Worm (Caenorhabditis elegans) whole organism, L4 larva: ENCODE results near the gene sax-2.

Source experiments
- F26F4.8 ChIP-seq: fragments of 200-800 bp; sonication (Bioruptor generic); conservative IDR thresholded peaks from 2 replicates; pipeline ENCODE4 v1.3.6; 2022; ENCODE audit warnings: missing genetic modification characterization, missing compliant biosample characterization
- R02D3.7 ChIP-seq: fragments of 150-350 bp; sonication (generic microtip); optimal IDR thresholded peaks from 3 replicates; lab custom pipeline; 2014; ENCODE audit warnings: missing biosample characterization, missing genetic modification characterization
- Y75B8A.6 ChIP-seq: fragments of 200-800 bp; sonication (Bioruptor generic); IDR thresholded peaks from 2 replicates; pipeline ENCODE4 v1.3.6; 2022; ENCODE audit warnings: missing genetic modification reagents, missing genetic modification characterization, missing compliant biosample characterization
- aha-1 ChIP-seq: fragments of 150-350 bp; peaks from one replicate; lab custom pipeline; 2014; ENCODE audit warnings: missing biosample characterization, missing genetic modification characterization
- ceh-62 ChIP-seq: sonication (generic microtip); optimal IDR thresholded peaks from 2 replicates; lab custom pipeline; 2017; ENCODE audit warnings: missing biosample characterization, missing genetic modification characterization
- ceh-82 ChIP-seq: sonication (generic microtip); optimal IDR thresholded peaks from 2 replicates; lab custom pipeline; 2017; ENCODE audit warnings: missing biosample characterization, missing genetic modification characterization
- ctbp-1 ChIP-seq: fragments of 200-800 bp; sonication (Bioruptor generic); IDR thresholded peaks from 2 replicates; pipeline ENCODE4 v1.3.6; 2022; ENCODE audit warnings: missing genetic modification reagents, missing genetic modification characterization, missing compliant biosample characterization
- dmd-6 ChIP-seq: fragments of 200-800 bp; sonication (Bioruptor generic); IDR thresholded peaks from 2 replicates; pipeline ENCODE4 v1.3.6; 2022; ENCODE audit warnings: missing genetic modification reagents, missing genetic modification characterization, missing compliant biosample characterization
- dpl-1 ChIP-seq: fragments of 150-350 bp; optimal IDR thresholded peaks from 2 replicates; lab custom pipeline; 2014; ENCODE audit warnings: missing biosample characterization, missing genetic modification reagents, missing genetic modification characterization
- dve-1 ChIP-seq: sonication (generic microtip); optimal IDR thresholded peaks from 2 replicates; lab custom pipeline; 2017; ENCODE audit warnings: antibody characterized with exemption, mild to moderate bottlenecking, missing genetic modification characterization, missing compliant biosample characterization; ENCODE audit not compliant: insufficient read depth
- egl-43 ChIP-seq: fragments of 200-800 bp; sonication (Bioruptor generic); IDR thresholded peaks from 2 replicates; pipeline ENCODE4 v1.3.6; 2022; ENCODE audit warnings: missing genetic modification reagents, missing genetic modification characterization, missing compliant biosample characterization
- hif-1 ChIP-seq, 2 experiments: sonication (generic microtip); optimal IDR thresholded peaks; 2 replicates each; lab custom pipeline; 2016 to 2017; ENCODE audit warnings: missing compliant biosample characterization in 2 of 2, missing genetic modification characterization in 2 of 2, missing genetic modification reagents in 2 of 2, missing genotype in 2 of 2, mild to moderate bottlenecking in 1 of 2
- hlh-30 ChIP-seq: sonication (generic microtip); optimal IDR thresholded peaks from 2 replicates; lab custom pipeline; 2017; ENCODE audit warnings: antibody characterized with exemption, mild to moderate bottlenecking, missing genetic modification characterization, missing compliant biosample characterization; ENCODE audit not compliant: insufficient read depth
- lin-1 ChIP-seq: fragments of 200-800 bp; sonication (Bioruptor generic); IDR thresholded peaks from 2 replicates; pipeline ENCODE4 v1.3.6; 2022; ENCODE audit warnings: missing genetic modification reagents, missing genetic modification characterization, missing compliant biosample characterization
- lin-15B ChIP-seq: fragments of 150-350 bp; sonication (generic microtip); optimal IDR thresholded peaks from 3 replicates; lab custom pipeline; 2014; ENCODE audit warnings: missing biosample characterization, missing genetic modification characterization
- lin-38 ChIP-seq: fragments of 200-800 bp; sonication (Bioruptor generic); IDR thresholded peaks from 2 replicates; pipeline ENCODE4 v1.3.6; 2022; ENCODE audit warnings: missing genetic modification reagents, missing genetic modification characterization, missing compliant biosample characterization
- lsy-2 ChIP-seq, 2 experiments: fragments of 150-350 bp in 1 of 2; sonication (generic microtip) in 1 of 2; optimal IDR thresholded peaks; 2 replicates each; lab custom pipeline; 2014 to 2017; ENCODE audit warnings: missing biosample characterization in 2 of 2, missing genetic modification characterization in 2 of 2
- madf-5 ChIP-seq, 2 experiments: fragments of 200-800 bp; sonication (Bioruptor generic); IDR thresholded peaks; 2 replicates each; pipeline ENCODE4 v1.3.6; 2022; ENCODE audit warnings: missing compliant biosample characterization in 2 of 2, missing genetic modification characterization in 2 of 2
- mep-1 ChIP-seq: fragments of 150-350 bp; sonication (generic microtip); optimal IDR thresholded peaks from 3 replicates; lab custom pipeline; 2014; ENCODE audit warnings: missing biosample characterization, missing genetic modification characterization
- mes-2 ChIP-seq: sonication (generic microtip); optimal IDR thresholded peaks from 2 replicates; lab custom pipeline; 2016; ENCODE audit warnings: missing genotype, mild to moderate bottlenecking, missing genetic modification characterization, missing compliant biosample characterization; ENCODE audit not compliant: poor library complexity, severe bottlenecking
- mxl-2 ChIP-seq: fragments of 200-800 bp; sonication (Bioruptor generic); conservative IDR thresholded peaks from 2 replicates; pipeline ENCODE4 v1.3.6; 2022; ENCODE audit warnings: missing genetic modification reagents, missing genetic modification characterization, missing compliant biosample characterization
- nhr-102 ChIP-seq: sonication (generic microtip); optimal IDR thresholded peaks from 2 replicates; lab custom pipeline; 2016; ENCODE audit warnings: mild to moderate bottlenecking, missing genetic modification characterization, moderate library complexity, missing compliant biosample characterization
- nhr-111 ChIP-seq: fragments of 200-800 bp; sonication (Bioruptor generic); optimal IDR thresholded peaks from 2 replicates; lab custom pipeline; 2018; ENCODE audit warnings: mild to moderate bottlenecking, missing genetic modification characterization, missing compliant biosample characterization
- nhr-237 ChIP-seq: sonication (generic microtip); optimal IDR thresholded peaks from 2 replicates; lab custom pipeline; 2017; ENCODE audit warnings: missing biosample characterization, missing genetic modification characterization
- nhr-76 ChIP-seq: fragments of 150-350 bp; optimal IDR thresholded peaks from 2 replicates; lab custom pipeline; 2014; ENCODE audit warnings: missing biosample characterization, missing genetic modification characterization
- php-3 ChIP-seq: fragments of 200-800 bp; sonication (Bioruptor generic); IDR thresholded peaks from 2 replicates; pipeline ENCODE4 v1.3.6; 2022; ENCODE audit warnings: missing genetic modification reagents, missing genetic modification characterization, missing compliant biosample characterization
- pqm-1 ChIP-seq: sonication (generic microtip); optimal IDR thresholded peaks from 2 replicates; lab custom pipeline; 2017; ENCODE audit warnings: missing biosample characterization, missing genetic modification characterization
- sdz-12 ChIP-seq: fragments of 200-800 bp; sonication (Bioruptor generic); optimal IDR thresholded peaks from 2 replicates; lab custom pipeline; 2018; ENCODE audit warnings: mild to moderate bottlenecking, missing genetic modification characterization, missing compliant biosample characterization
- set-16 ChIP-seq: fragments of 200-800 bp; sonication (Bioruptor generic); IDR thresholded peaks from 2 replicates; pipeline ENCODE4 v1.3.6; 2022; ENCODE audit warnings: missing genetic modification reagents, missing genetic modification characterization, missing compliant biosample characterization
- tag-97 ChIP-seq: fragments of 200-800 bp; sonication (Bioruptor generic); IDR thresholded peaks from 2 replicates; pipeline ENCODE4 v1.3.6; 2022; ENCODE audit warnings: missing genetic modification characterization, missing compliant biosample characterization
- unc-62 ChIP-seq, 3 experiments: fragments of 150-350 bp in 1 of 3; sonication (generic microtip); optimal IDR thresholded peaks in 2 of 3; peaks in 1 of 3; 1 replicate in 1 of 3; 2 replicates in 2 of 3; lab custom pipeline; 2014 to 2017; ENCODE audit warnings: missing biosample characterization in 3 of 3, missing genetic modification characterization in 3 of 3, missing genetic modification reagents in 3 of 3, missing genotype in 1 of 3
- zag-1 ChIP-seq: fragments of 150-350 bp; optimal IDR thresholded peaks from 2 replicates; lab custom pipeline; 2014; ENCODE audit warnings: missing biosample characterization, missing genetic modification characterization
- zfp-3 ChIP-seq: fragments of 200-800 bp; sonication (Bioruptor generic); conservative IDR thresholded peaks from 2 replicates; pipeline ENCODE4 v1.3.6; 2022; ENCODE audit warnings: missing genetic modification reagents, missing genetic modification characterization, missing compliant biosample characterization

The sax-2 gene

DNA sequence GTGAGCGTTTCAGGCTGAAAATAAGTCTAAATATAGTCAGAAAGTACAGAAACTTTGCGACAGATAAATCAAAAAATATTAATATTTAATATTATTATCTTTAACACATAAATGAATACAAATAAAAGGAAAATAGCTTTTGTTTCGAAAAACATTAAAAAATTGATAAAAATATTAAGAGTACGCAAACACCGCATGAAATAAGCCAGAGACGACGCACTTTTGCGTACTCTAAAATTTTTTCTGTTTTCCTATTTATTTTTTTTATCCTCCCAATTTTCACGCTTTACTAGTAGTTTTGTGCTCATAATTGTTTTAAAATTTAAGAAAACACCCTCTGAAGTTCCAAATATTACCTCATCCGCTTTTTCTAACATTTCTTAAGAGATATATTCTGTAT, 43.6 kb downstream of the sax-2 start, which contains the start of the genes rbm-42 and grwd-1 (continued):
- TF ChIP-seq ceh-82 (tag; lab: Kevin White, UChicago), result no peak
- no peak for TF ChIP-seq madf-5 (GFP tag; IDR thresholded peaks at IDR 0.05; lab: Robert Waterston, UW)
- TF ChIP-seq Y75B8A.6 (GFP tag; lab: Robert Waterston, UW), result no peak
- no peak for TF ChIP-seq lin-15B (tag; lab: Kevin White, UChicago)
- peak; percentile 26 for TF ChIP-seq dve-1 (tag; lab: Kevin White, UChicago)
- TF ChIP-seq nhr-76 (tag; lab: Kevin White, UChicago), result no peak
- no peak for TF ChIP-seq tag-97
- peak; percentile 6 for TF ChIP-seq hlh-30
- TF ChIP-seq set-16 (GFP tag; lab: Robert Waterston, UW), result no peak
- no peak for TF ChIP-seq nhr-237 (tag; lab: Kevin White, UChicago)
- TF ChIP-seq mep-1, result peak; percentile 29
- TF ChIP-seq ceh-62 (tag; lab: Kevin White, UChicago), result no peak
- no peak for TF ChIP-seq zfp-3 (GFP tag; lab: Robert Waterston, UW)
- TF ChIP-seq R02D3.7 (tag; lab: Kevin White, UChicago), result no peak
- no peak for TF ChIP-seq zag-1 (tag; lab: Kevin White, UChicago)
- peak; percentile 37; the same call in 1 of the 2 replicates for TF ChIP-seq lin-38
- no peak for TF ChIP-seq egl-43 (GFP tag; lab: Robert Waterston, UW)
- TF ChIP-seq mes-2 (tag; lab: Kevin White, UChicago), result peak; percentile 49
- TF ChIP-seq lsy-2 (tag; optimal IDR thresholded peaks at IDR 0.05; lab: Kevin White, UChicago), result peak in 1 of 2 experiments; percentile 62
- peak; percentile 30 for TF ChIP-seq dpl-1 (GFP tag; lab: Kevin White, UChicago)

DNA sequence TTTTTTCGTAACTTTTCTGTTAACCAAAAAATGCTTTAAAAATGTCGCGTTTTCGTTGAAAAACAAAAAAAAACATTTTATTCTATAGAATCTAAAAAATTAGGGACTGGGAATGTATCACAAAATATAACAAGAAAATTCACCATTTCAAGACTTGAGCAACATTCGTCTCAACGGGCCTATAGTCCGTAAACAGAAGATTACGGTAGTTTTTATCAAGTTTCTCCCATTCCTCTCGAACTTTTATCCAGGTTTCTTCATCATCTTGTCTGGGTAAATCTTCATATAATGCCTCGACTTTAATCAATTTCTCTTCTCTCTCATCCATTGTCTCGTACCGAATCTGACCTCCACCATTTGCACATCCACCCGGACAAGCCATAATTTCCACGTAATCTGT, 45.9 kb downstream of the sax-2 start:
- TF ChIP-seq lin-38 (0 out of 2 replicates have a peak, but pooled peaks have one; percentile 12), zfp-3 (GFP tag; lab: Robert Waterston, UW) (no peak), mes-2 (tag; lab: Kevin White, UChicago) (peak; percentile 7), ctbp-1 (GFP tag; lab: Robert Waterston, UW) (0 out of 2 replicates have a peak, but pooled peaks have one; percentile 11)

DNA sequence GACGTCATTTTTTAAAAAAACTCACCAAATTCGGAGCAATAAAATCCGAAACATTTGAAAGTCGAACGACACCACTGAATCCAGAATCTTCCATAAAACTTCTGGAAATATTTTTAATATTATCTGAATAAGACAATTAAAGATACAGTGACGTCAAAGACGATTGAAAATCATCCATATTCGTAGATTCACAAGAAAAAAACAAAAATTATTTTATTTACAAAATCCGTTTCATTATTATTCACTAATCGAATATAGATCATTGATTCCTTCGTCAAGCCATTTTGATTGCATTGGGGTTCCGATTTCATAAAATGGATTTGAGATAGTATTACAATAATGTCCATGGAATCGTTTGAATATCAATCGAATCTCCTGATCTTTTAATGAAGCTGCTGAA, 49.2 kb downstream of the sax-2 start, which contains the start of gene oxy-4:
Gene oxy-4 (minus strand): TSS at position 101 of the 400 bp plus-strand sequence.
- no peak for TF ChIP-seq aha-1
- TF ChIP-seq pqm-1 (tag; lab: Kevin White, UChicago), result no peak
- no peak for TF ChIP-seq mxl-2 (GFP tag; lab: Robert Waterston, UW)
- TF ChIP-seq hif-1 (tag; optimal IDR thresholded peaks at IDR 0.05; lab: Kevin White, UChicago), result no peak
- TF ChIP-seq sdz-12 (GFP tag; lab: Kevin White, UChicago), result no peak
- no peak for TF ChIP-seq unc-62 (GFP tag; optimal IDR thresholded peaks at IDR 0.05 in 1 of 2; lab: Kevin White, UChicago)
- TF ChIP-seq unc-62 (tag; optimal IDR thresholded peaks at IDR 0.05; lab: Kevin White, UChicago), result no peak
- no peak for TF ChIP-seq php-3 (GFP tag; lab: Robert Waterston, UW)
- no peak for TF ChIP-seq nhr-102 (tag; lab: Kevin White, UChicago)
- TF ChIP-seq nhr-111 (GFP tag; lab: Kevin White, UChicago), result no peak

ce11 chrIII:5159505-5159904, 50.0 kb downstream of the sax-2 start, which contains the start of gene T10F2.5:
Gene T10F2.5 (minus strand): TSS chrIII:5159605.
- TF ChIP-seq dmd-6 (GFP tag; lab: Robert Waterston, UW) (no peak), lin-38 (peak; percentile 34)

- 0 out of 2 replicates have a peak, but pooled peaks have one; percentile 12 for TF ChIP-seq F26F4.8
- TF ChIP-seq unc-62 (GFP tag; optimal IDR thresholded peaks at IDR 0.05 in 1 of 2; lab: Kevin White, UChicago), result peak in 1 of 2 experiments; percentile 91
- no peak for TF ChIP-seq unc-62 (tag; optimal IDR thresholded peaks at IDR 0.05; lab: Kevin White, UChicago)
- TF ChIP-seq lin-1 (GFP tag; lab: Robert Waterston, UW), result no peak
- TF ChIP-seq zag-1 (tag; lab: Kevin White, UChicago), result no peak
- TF ChIP-seq nhr-237 (tag; lab: Kevin White, UChicago), result no peak
Observed at ce11 chrIII:5160803-5161202, 51.3 kb downstream of the sax-2 start.
